Worm (Caenorhabditis elegans) whole organism, mixed stage, embryonic: ENCODE results near the gene R08C7.12.

Experiments used
- M03D4.4 ChIP-seq: sonication (generic microtip); optimal IDR thresholded peaks from 2 replicates; lab custom pipeline; 2017; ENCODE audit warnings: mild to moderate bottlenecking, missing genetic modification characterization, missing compliant biosample characterization
- ces-1 ChIP-seq: fragments of 150-350 bp; optimal IDR thresholded peaks from 2 replicates; lab custom pipeline; 2014; ENCODE audit warnings: missing biosample characterization, missing genetic modification reagents, missing genetic modification characterization
- ham-2 ChIP-seq: fragments of 200-800 bp; sonication (Bioruptor generic); optimal IDR thresholded peaks from 2 replicates; lab custom pipeline; 2018; ENCODE audit warnings: mild to moderate bottlenecking, missing genetic modification characterization, missing compliant biosample characterization
- lin-13 ChIP-seq: fragments of 150-350 bp; optimal IDR thresholded peaks from 2 replicates; lab custom pipeline; 2014; ENCODE audit warnings: missing biosample characterization, missing genetic modification characterization
- lsy-2 ChIP-seq: fragments of 150-350 bp; optimal IDR thresholded peaks from 2 replicates; lab custom pipeline; 2014; ENCODE audit warnings: missing biosample characterization, missing genetic modification characterization
- nhr-2 ChIP-seq: fragments of 150-350 bp; optimal IDR thresholded peaks from 2 replicates; lab custom pipeline; 2014; ENCODE audit warnings: missing biosample characterization, missing genetic modification characterization
- nhr-237 ChIP-seq: fragments of 150-350 bp; optimal IDR thresholded peaks from 2 replicates; lab custom pipeline; 2014; ENCODE audit warnings: missing biosample characterization, missing genetic modification characterization
- nhr-28 ChIP-seq: fragments of 150-350 bp; optimal IDR thresholded peaks from 2 replicates; lab custom pipeline; 2014; ENCODE audit warnings: missing biosample characterization, missing genetic modification characterization
- nhr-76 ChIP-seq: sonication (generic microtip); optimal IDR thresholded peaks from 2 replicates; lab custom pipeline; 2017; ENCODE audit warnings: missing biosample characterization, missing genetic modification characterization
- sptf-1 ChIP-seq: sonication (generic microtip); optimal IDR thresholded peaks from 2 replicates; lab custom pipeline; 2017; ENCODE audit warnings: mild to moderate bottlenecking, missing genetic modification characterization, moderate library complexity, missing compliant biosample characterization
- tbx-8 ChIP-seq: fragments of 200-800 bp; sonication (Bioruptor generic); optimal IDR thresholded peaks from 2 replicates; lab custom pipeline; 2018; ENCODE audit warnings: mild to moderate bottlenecking, missing genetic modification characterization, moderate library complexity, missing compliant biosample characterization
- unc-120 ChIP-seq: sonication (generic microtip); optimal IDR thresholded peaks from 2 replicates; lab custom pipeline; 2017; ENCODE audit warnings: missing genetic modification characterization, missing compliant biosample characterization; ENCODE audit not compliant: poor library complexity, severe bottlenecking
- zip-8 ChIP-seq: fragments of 150-350 bp; optimal IDR thresholded peaks from 2 replicates; lab custom pipeline; 2014; ENCODE audit warnings: missing biosample characterization, missing genetic modification characterization
- ztf-11 ChIP-seq: fragments of 150-350 bp; optimal IDR thresholded peaks from 2 replicates; lab custom pipeline; 2014; ENCODE audit warnings: missing biosample characterization, missing genetic modification characterization

DNA sequence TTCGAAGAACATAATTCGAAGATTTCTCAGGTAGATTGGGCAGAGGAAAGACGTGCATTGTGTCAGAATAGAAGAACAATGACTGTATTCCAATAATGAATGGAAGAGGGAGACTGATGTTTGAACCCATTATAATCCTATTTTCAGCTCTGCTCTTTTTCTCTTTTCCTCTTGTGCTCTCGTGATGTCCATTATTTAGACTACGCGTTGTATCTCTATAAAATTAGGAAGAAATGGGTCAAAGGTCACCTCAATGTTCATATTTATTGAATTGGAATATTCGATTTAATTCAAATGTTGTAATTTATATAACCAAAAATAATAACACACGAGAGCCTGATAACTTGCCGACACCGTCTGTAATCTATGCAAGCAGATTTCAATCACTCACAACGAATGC, 10.3 kb upstream of the R08C7.12 start, which contains the start of gene fbxb-74:
- no peak for TF ChIP-seq ham-2
- TF ChIP-seq nhr-28 (tag; lab: Kevin White, UChicago): no peak
- no peak for TF ChIP-seq ces-1
- TF ChIP-seq nhr-2 (tag; lab: Kevin White, UChicago): no peak
- no peak for TF ChIP-seq lsy-2 (tag; lab: Kevin White, UChicago)
- no peak for TF ChIP-seq M03D4.4 (tag; lab: Kevin White, UChicago)
- no peak for TF ChIP-seq lin-13 (tag; lab: Kevin White, UChicago)
- TF ChIP-seq ztf-11 (tag; lab: Kevin White, UChicago): no peak
- no peak for TF ChIP-seq tbx-8 (GFP tag; lab: Kevin White, UChicago)
- no peak for TF ChIP-seq nhr-237 (tag; lab: Kevin White, UChicago)
- TF ChIP-seq unc-120 (tag; lab: Kevin White, UChicago): no peak
- TF ChIP-seq zip-8 (tag; lab: Kevin White, UChicago): no peak
- TF ChIP-seq sptf-1 (tag; lab: Kevin White, UChicago): no peak
- no peak for TF ChIP-seq nhr-76
